Fruit fly (Drosophila melanogaster) S2 (cell line): ENCODE results near the gene BobA.

Source experiments
- CG8478 ChIP-seq: fragments of >200 bp; optimal IDR thresholded peaks from 2 replicates; lab custom pipeline; 2018
- CTCF ChIP-seq, 2 experiments: fragments of >200 bp; optimal IDR thresholded peaks; 2 replicates each; lab custom pipeline; 2018

Gene BobA

dm6 chr3L:14960549-14960948 lies 14.6 kb upstream of the BobA start:
- TF ChIP-seq CTCF (optimal IDR thresholded peaks at IDR 0.05; lab: Kevin White, UChicago): no peak
- no peak for TF ChIP-seq CG8478 (lab: Kevin White, UChicago)

DNA sequence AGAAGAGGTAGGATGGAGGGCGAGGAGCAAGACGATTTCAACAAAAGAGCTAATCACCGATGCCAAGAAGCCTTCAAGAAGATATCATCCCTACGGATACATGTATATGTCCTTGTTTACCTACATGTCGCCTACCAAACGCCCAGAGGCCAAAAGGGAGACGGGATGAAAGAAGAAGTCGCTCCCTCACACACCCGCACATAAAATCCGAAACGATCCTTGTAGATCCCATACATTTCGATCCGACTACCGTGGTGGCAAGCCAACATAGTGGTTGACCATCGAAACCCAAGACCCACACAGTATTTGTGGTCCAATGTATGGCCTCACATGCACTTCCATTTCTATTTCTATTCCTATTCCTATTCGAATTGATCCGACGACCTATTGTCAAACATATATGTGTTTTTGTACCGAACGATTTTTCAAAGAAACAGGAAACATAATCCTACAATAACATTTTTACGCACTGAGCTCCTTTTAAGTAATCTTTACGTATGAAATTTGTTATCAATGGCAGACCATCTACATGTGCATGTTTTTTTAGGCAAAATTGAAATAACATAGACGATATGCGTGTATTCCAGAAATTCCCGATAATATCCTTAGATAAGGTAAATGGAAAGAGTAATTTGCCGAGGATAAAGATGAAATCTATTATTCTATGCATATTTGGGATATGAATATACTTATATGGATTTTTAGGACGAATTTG lies 12.8 kb upstream of the BobA start:
- TF ChIP-seq CG8478 (lab: Kevin White, UChicago) (no peak), CTCF (optimal IDR thresholded peaks at IDR 0.05; lab: Kevin White, UChicago) (no peak)

- TF ChIP-seq CG8478 (lab: Kevin White, UChicago) (no peak), CTCF (optimal IDR thresholded peaks at IDR 0.05; lab: Kevin White, UChicago) (no peak)
Measured at dm6 chr3L:14957033-14957328, 11.1 kb upstream of the BobA start.

- TF ChIP-seq CG8478 (lab: Kevin White, UChicago) (no peak), CTCF (optimal IDR thresholded peaks at IDR 0.05; lab: Kevin White, UChicago) (no peak)
Measured at dm6 chr3L:14956288-14957032, 10.5 kb upstream of the BobA start.

DNA sequence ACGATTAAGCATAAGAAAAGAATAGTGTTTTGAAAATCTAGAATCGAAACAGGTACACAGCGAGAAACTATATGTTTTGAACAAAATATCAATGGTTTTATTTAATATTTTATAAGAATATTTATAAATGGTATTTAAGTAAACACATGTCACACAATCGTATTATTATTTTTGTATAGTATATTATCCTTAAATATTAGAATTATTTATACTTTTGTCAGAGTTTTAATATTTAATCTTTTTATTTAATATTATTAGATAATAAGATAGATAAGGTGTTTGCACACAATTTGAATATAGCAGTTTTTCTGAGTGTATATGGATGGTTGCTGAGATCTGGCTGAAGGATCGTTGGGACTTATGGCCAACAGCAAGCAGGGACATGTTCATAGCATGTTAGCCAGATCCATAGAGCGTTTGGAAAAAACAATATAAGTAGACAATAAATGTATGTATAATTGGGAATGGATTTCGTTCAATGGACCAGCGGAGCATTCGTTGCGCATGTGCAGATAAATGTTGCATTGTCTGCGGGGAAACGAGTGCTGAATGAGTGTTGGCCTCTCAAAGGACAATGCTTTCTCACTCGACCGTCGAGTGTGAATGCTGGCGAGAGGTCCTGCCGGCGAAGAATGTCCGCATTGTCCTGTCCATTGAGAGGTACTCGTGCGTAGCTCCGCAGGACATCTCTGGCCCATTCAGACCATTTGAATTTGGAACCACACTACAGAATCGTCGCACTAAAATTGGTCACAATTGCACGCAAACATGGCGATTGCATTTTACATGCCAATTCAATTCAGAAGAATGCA lies 7.1 kb upstream of the BobA start:
- TF ChIP-seq CG8478 (lab: Kevin White, UChicago) (no peak), CTCF (optimal IDR thresholded peaks at IDR 0.05; lab: Kevin White, UChicago) (no peak)

dm6 chr3L:14949943-14950342 lies 4.0 kb upstream of the BobA start:
- TF ChIP-seq CG8478 (lab: Kevin White, UChicago) (no peak), CTCF (optimal IDR thresholded peaks at IDR 0.05; lab: Kevin White, UChicago) (no peak)

- TF ChIP-seq CG8478 (lab: Kevin White, UChicago): no peak
- TF ChIP-seq CTCF (optimal IDR thresholded peaks at IDR 0.05; lab: Kevin White, UChicago): no peak
Measured at dm6 chr3L:14944231-14944630, 1.7 kb downstream of the BobA start, which contains the start of gene CG13465. TSS of gene CG13465 (minus strand) at chr3L:14944331.

DNA sequence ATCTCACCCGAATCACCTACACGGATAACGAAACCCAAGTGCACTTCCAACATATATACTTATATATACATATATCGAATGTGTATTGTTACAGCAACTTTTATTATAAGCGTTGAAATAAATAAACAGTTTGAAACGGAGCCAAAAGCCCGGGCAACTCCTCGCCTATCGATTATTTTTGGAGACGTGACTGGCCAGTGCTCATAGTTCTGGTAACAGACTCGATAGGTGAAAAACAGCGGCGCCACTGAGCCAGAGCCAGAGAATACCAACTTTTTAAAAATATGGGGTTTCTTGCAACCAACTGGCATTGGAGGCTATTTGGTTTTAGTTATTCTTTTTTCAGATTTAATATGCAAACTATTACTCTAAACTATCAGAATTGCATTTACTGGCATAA lies 3.2 kb downstream of the BobA start:
- TF ChIP-seq CG8478 (lab: Kevin White, UChicago) (no peak), CTCF (optimal IDR thresholded peaks at IDR 0.05; lab: Kevin White, UChicago) (peak; percentile 90 to 95)

DNA sequence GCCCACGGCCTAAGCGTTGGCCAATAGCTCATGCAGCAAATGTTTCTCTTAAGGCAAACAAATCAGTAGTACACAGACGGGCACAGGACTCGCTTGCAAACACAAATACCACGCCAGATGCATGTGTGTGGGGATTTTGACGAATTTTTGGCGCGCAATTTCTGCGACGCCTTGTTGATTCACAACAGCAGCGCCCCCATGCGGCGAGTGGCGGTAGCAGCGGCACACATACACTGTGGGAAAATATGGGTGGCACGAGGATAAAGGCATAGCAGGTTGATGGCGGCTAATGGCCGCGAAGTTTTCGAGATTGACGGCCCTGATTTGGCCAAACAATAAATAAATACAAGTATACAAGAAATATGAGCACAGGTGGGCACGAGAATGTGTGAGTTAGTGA lies 20.3 kb downstream of the BobA start:
- TF ChIP-seq CTCF (optimal IDR thresholded peaks at IDR 0.05; lab: Kevin White, UChicago): peak; percentile 78 to 85
- no peak for TF ChIP-seq CG8478 (lab: Kevin White, UChicago)

- TF ChIP-seq CTCF (optimal IDR thresholded peaks at IDR 0.05; lab: Kevin White, UChicago) (no peak), CG8478 (lab: Kevin White, UChicago) (no peak)
Measured at dm6 chr3L:14903505-14903904, 42.4 kb downstream of the BobA start, which contains the start of gene DCX-EMAP. TSS of gene DCX-EMAP (plus strand) at chr3L:14903805.
